Fruit fly (Drosophila melanogaster): ENCODE measurements around the gene Dic61B.
A peak's percentile ranks its signal among the peaks of the same experiment; 100 is the strongest.

The Dic61B gene

DNA sequence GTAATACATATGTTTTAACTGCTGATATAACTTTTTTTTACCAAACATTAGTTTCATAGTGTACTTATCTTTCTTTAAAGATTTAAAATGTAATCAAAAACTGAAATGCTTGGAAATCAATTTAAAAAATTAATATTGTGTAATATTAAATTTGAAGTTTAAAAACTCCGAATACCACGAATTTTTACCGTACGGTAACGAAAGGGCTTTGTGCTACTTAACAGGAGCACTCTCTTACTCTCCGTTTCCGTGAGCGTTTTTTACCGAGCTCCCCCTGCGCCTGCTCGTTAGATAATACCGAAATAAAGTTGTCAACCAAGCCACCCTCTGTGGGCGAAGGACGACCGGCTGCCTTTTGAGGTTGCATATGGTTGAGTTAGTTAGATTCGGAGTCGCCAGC lies at the start of gene Dic61B, which contains the start of gene p130CAS:
TSS of gene Dic61B (minus strand) at position 101 of the 400 bp plus-strand sequence.
TSS of gene p130CAS (plus strand) at position 396 of the 400 bp plus-strand sequence.
- TF ChIP-seq CG5204 (GFP tag; optimal IDR thresholded peaks at IDR 0.05) (no peak), tj (GFP tag; optimal IDR thresholded peaks at IDR 0.05) (no peak), bab1 (GFP tag; optimal IDR thresholded peaks at IDR 0.05) (no peak), cic (GFP tag; optimal IDR thresholded peaks at IDR 0.05) (no peak), Clk (GFP tag; optimal IDR thresholded peaks at IDR 0.05) (no peak), cnc (optimal IDR thresholded peaks at IDR 0.05) (no peak), CG33017 (tag; optimal IDR thresholded peaks at IDR 0.05) (no peak), Hr96 (GFP tag; optimal IDR thresholded peaks at IDR 0.05) (no peak), Crg-1 (GFP tag; optimal IDR thresholded peaks at IDR 0.05) (no peak), CG7045 (GFP tag; optimal IDR thresholded peaks at IDR 0.05) (no peak), pad (GFP tag; optimal IDR thresholded peaks at IDR 0.05) (no peak), ovo (GFP tag; optimal IDR thresholded peaks at IDR 0.05) (no peak), CG12768 (GFP tag; optimal IDR thresholded peaks at IDR 0.05) (no peak), kay (GFP tag; ENCODE audit: borderline replicate concordance) (no peak)

DNA sequence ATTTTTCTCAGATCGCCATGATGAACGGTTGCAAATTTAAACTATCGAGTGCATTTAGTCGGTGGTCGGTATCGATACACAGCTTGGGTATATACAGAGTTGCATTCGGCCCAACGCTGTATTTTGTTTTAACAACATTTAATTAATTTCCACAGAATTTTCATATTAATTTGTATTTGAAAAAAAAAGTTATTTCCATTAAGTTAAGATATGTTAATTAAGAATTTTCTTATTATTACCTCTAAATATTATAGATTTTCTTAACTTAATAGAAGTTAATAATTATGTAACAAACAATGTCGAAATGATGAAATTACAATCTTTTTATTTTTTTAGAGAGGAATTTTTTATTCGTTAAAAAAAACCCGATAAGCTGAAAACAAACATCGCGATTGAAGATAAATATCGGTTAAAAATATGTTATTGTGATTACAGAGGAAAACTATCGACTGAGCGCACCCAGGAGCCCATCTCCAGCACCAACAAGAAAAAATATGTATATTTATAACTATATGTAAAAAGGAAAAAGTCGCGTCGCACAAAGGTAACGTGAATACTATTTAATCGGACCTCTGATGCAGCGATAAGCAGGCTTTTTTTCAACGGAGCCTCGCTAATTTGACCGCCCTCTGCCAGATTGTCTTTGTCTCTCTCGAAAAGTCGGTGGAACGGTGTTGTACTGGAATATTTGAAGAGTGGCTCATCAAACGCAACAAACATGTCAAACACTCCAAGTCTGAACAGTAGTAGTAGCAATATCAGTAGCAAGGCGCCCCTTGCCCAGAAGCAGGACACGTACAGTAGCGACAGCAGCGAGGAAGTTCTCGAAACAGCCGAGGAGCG lies 47.6 kb upstream of the Dic61B start, which contains the start of the genes rno and mri:
TSS of gene rno (minus strand) at position 9 of the 843 bp plus-strand sequence.
TSS of gene mri (plus strand) at position 421 of the 843 bp plus-strand sequence.
- TF ChIP-seq ovo (GFP tag; optimal IDR thresholded peaks at IDR 0.05) = peak; percentile 46
- peak; percentile 36 for TF ChIP-seq tj (GFP tag; optimal IDR thresholded peaks at IDR 0.05)
- peak; percentile 64 for TF ChIP-seq bab1 (GFP tag; optimal IDR thresholded peaks at IDR 0.05)
- TF ChIP-seq CG7045 (GFP tag; optimal IDR thresholded peaks at IDR 0.05) = peak; percentile 47
- peak; percentile 85 for TF ChIP-seq CG14711 (tag; optimal IDR thresholded peaks at IDR 0.05)
- peak; percentile 54 for TF ChIP-seq CG12768 (GFP tag; optimal IDR thresholded peaks at IDR 0.05)
- peak; percentile 45 for TF ChIP-seq Hr96 (GFP tag; optimal IDR thresholded peaks at IDR 0.05)
- peak; percentile 44 for TF ChIP-seq CG1620 (GFP tag; optimal IDR thresholded peaks at IDR 0.05)
- peak; percentile 52 for TF ChIP-seq Mnt (GFP tag; optimal IDR thresholded peaks at IDR 0.05)
- peak; percentile 80 for TF ChIP-seq CG11617 (GFP tag; optimal IDR thresholded peaks at IDR 0.05)
- no peak for TF ChIP-seq kay (GFP tag; ENCODE audit: borderline replicate concordance)
- peak; percentile 55 for TF ChIP-seq Crg-1 (GFP tag; optimal IDR thresholded peaks at IDR 0.05)
- TF ChIP-seq CG5204 (GFP tag; optimal IDR thresholded peaks at IDR 0.05) = no peak
- no peak for TF ChIP-seq toe (GFP tag; optimal IDR thresholded peaks at IDR 0.05)
- peak; percentile 70 for TF ChIP-seq CG33017 (tag; optimal IDR thresholded peaks at IDR 0.05)
- TF ChIP-seq Clk (GFP tag; optimal IDR thresholded peaks at IDR 0.05) = peak; percentile 23
- TF ChIP-seq cic (GFP tag; optimal IDR thresholded peaks at IDR 0.05) = peak; percentile 16
- no peak for TF ChIP-seq pad (GFP tag; optimal IDR thresholded peaks at IDR 0.05)
- peak; percentile 85 for TF ChIP-seq CG7101 (tag; optimal IDR thresholded peaks at IDR 0.05)

DNA sequence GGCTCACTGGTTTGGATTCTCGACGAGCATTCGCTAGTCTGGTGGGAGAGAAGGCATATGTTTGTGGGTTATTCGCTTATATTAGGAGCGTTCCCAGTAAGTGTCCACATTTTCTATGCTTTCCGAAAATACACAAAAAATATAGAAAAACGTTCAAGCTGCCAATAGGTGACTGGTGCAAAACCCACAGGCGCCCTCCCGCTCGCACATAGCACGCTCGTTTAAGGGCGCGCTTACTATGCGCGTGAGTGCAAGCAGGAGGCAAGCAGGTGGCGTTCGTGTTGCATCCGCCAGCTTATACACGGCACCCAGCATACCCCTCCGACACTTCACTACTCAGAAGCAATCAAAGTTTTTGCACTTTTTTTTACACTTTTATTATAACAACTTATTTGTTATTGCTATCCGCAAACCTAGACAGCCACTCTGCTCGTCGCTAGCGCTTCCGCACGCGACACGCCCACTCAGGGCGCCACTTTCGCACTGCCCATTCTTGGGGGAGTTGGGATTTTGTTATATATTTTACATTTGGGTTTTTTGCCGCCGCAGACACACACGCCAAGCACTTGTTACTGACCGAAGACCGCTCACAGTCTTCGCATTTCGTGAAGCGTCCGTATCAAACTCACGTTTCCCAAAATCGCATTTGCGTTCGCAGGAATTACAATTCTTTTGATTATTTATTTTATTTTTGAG lies 46.8 kb upstream of the Dic61B start:
- peak; percentile 77 for TF ChIP-seq cic (GFP tag; optimal IDR thresholded peaks at IDR 0.05)
- TF ChIP-seq CG7101 (tag; optimal IDR thresholded peaks at IDR 0.05) = no peak
- no peak for TF ChIP-seq ovo (GFP tag; optimal IDR thresholded peaks at IDR 0.05)
- no peak for TF ChIP-seq CG12768 (GFP tag; optimal IDR thresholded peaks at IDR 0.05)
- TF ChIP-seq CG14711 (tag; optimal IDR thresholded peaks at IDR 0.05) = no peak
- TF ChIP-seq Clk (GFP tag; optimal IDR thresholded peaks at IDR 0.05) = no peak
- peak; percentile 43 for TF ChIP-seq CG1620 (GFP tag; optimal IDR thresholded peaks at IDR 0.05)
- no peak for TF ChIP-seq cnc (optimal IDR thresholded peaks at IDR 0.05)
- no peak for TF ChIP-seq kay (GFP tag; ENCODE audit: borderline replicate concordance)
- peak; percentile 19 for TF ChIP-seq bab1 (GFP tag; optimal IDR thresholded peaks at IDR 0.05)
- TF ChIP-seq Mnt (GFP tag; optimal IDR thresholded peaks at IDR 0.05) = peak; percentile 98
- TF ChIP-seq CG33017 (tag; optimal IDR thresholded peaks at IDR 0.05) = no peak
- no peak for TF ChIP-seq Hr96 (GFP tag; optimal IDR thresholded peaks at IDR 0.05)
- TF ChIP-seq tj (GFP tag; optimal IDR thresholded peaks at IDR 0.05) = no peak
- TF ChIP-seq CG7045 (GFP tag; optimal IDR thresholded peaks at IDR 0.05) = no peak
- TF ChIP-seq Crg-1 (GFP tag; optimal IDR thresholded peaks at IDR 0.05) = peak; percentile 44
- TF ChIP-seq pad (GFP tag; optimal IDR thresholded peaks at IDR 0.05) = peak; percentile 97
- TF ChIP-seq CG11617 (GFP tag; optimal IDR thresholded peaks at IDR 0.05) = no peak
- no peak for TF ChIP-seq toe (GFP tag; optimal IDR thresholded peaks at IDR 0.05)
- TF ChIP-seq CG5204 (GFP tag; optimal IDR thresholded peaks at IDR 0.05) = no peak

DNA sequence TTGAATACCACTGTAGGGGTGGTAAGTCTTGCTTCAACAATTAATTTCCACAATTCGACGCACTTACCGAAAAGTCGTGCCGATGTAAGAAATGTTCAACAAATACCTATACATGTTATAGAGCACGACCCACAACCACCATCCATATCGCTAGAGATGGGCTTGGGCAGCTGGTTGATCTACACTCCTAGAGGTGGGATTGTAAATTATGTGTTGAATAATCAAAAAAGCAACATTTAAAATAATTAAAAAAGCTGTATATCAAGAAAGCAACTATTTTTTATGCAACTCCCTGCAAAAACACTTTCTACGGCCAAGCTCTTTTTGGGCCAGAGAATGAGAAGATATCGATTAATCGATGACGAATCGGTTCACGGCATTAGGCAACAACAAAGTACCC lies 31.9 kb upstream of the Dic61B start, which contains the start of the genes CG34140, Mkp and Mtch:
TSS of gene CG34140 (minus strand) at position 174 of the 400 bp plus-strand sequence.
TSS of gene Mkp (minus strand) at position 290 of the 400 bp plus-strand sequence.
TSS of gene Mtch (plus strand) at position 376 of the 400 bp plus-strand sequence.
- peak; percentile 71 for TF ChIP-seq Clk (GFP tag; optimal IDR thresholded peaks at IDR 0.05)
- no peak for TF ChIP-seq cnc (optimal IDR thresholded peaks at IDR 0.05)
- TF ChIP-seq cic (GFP tag; optimal IDR thresholded peaks at IDR 0.05) = peak; percentile 47
- peak; percentile 63 for TF ChIP-seq CG12768 (GFP tag; optimal IDR thresholded peaks at IDR 0.05)
- no peak for TF ChIP-seq toe (GFP tag; optimal IDR thresholded peaks at IDR 0.05)
- peak; percentile 93 for TF ChIP-seq Crg-1 (GFP tag; optimal IDR thresholded peaks at IDR 0.05)
- TF ChIP-seq CG5204 (GFP tag; optimal IDR thresholded peaks at IDR 0.05) = no peak
- peak; percentile 69 for TF ChIP-seq CG7045 (GFP tag; optimal IDR thresholded peaks at IDR 0.05)
- peak; percentile 75 for TF ChIP-seq tj (GFP tag; optimal IDR thresholded peaks at IDR 0.05)
- TF ChIP-seq bab1 (GFP tag; optimal IDR thresholded peaks at IDR 0.05) = peak; percentile 92
- peak; percentile 92 for TF ChIP-seq Hr96 (GFP tag; optimal IDR thresholded peaks at IDR 0.05)
- TF ChIP-seq CG7101 (tag; optimal IDR thresholded peaks at IDR 0.05) = peak; percentile 86
- TF ChIP-seq CG14711 (tag; optimal IDR thresholded peaks at IDR 0.05) = peak; percentile 86
- peak; percentile 70 for TF ChIP-seq CG33017 (tag; optimal IDR thresholded peaks at IDR 0.05)
- TF ChIP-seq CG11617 (GFP tag; optimal IDR thresholded peaks at IDR 0.05) = peak; percentile 92
- peak; percentile 73 for TF ChIP-seq kay (GFP tag; ENCODE audit: borderline replicate concordance)
- TF ChIP-seq pad (GFP tag; optimal IDR thresholded peaks at IDR 0.05) = peak; percentile 68
- TF ChIP-seq CG1620 (GFP tag; optimal IDR thresholded peaks at IDR 0.05) = peak; percentile 91
- peak; percentile 88 for TF ChIP-seq Mnt (GFP tag; optimal IDR thresholded peaks at IDR 0.05)
- TF ChIP-seq ovo (GFP tag; optimal IDR thresholded peaks at IDR 0.05) = peak; percentile 78

Data from whole organism, adult.